1 worm cellular context compared by ENCODE assay signal in genomic region chrII:650321-651005, ce11.
TF ChIP-seq lines count a peak whose summit lies in the region.

TSS of gene K07E8.7 (minus strand) at chrII:650367.
TSS of gene frpr-14 (plus strand) at chrII:650955.

TF ChIP-seq in whole organism, L1 larva, 84 proteins besides CTCF, POLR2A, EP300 and RAD21 (continued from another document):
- TF ChIP-seq pag-3 (tag; optimal IDR thresholded peaks at IDR 0.05; lab: Kevin White, UChicago; ENCODE audit: borderline replicate concordance, insufficient read depth): no peak
- peak; percentile 28 for TF ChIP-seq xbp-1 (tag; optimal IDR thresholded peaks at IDR 0.05; lab: Kevin White, UChicago)
- no peak for TF ChIP-seq vab-15 (tag; optimal IDR thresholded peaks at IDR 0.05; lab: Kevin White, UChicago)
- no peak for TF ChIP-seq tlp-1 (tag; optimal IDR thresholded peaks at IDR 0.05; lab: Kevin White, UChicago)
- no peak for TF ChIP-seq sox-4 (tag; optimal IDR thresholded peaks at IDR 0.05; lab: Kevin White, UChicago)
- TF ChIP-seq unc-86 (tag; optimal IDR thresholded peaks at IDR 0.05; lab: Kevin White, UChicago): peak; percentile 6
- no peak for TF ChIP-seq zip-4 (GFP tag; optimal IDR thresholded peaks at IDR 0.05; lab: Kevin White, UChicago)
- TF ChIP-seq ceh-88 (GFP tag; IDR thresholded peaks at IDR 0.05; lab: Robert Waterston, UW): no peak
- TF ChIP-seq egl-27 (tag; optimal IDR thresholded peaks at IDR 0.05; lab: Kevin White, UChicago): no peak
- peak; percentile 5 for TF ChIP-seq skn-1 (tag; optimal IDR thresholded peaks at IDR 0.05; lab: Kevin White, UChicago)
- TF ChIP-seq mep-1 (tag; optimal IDR thresholded peaks at IDR 0.05; lab: Kevin White, UChicago): peak; percentile 26
- TF ChIP-seq ztf-11 (tag; optimal IDR thresholded peaks at IDR 0.05; lab: Kevin White, UChicago): no peak
- TF ChIP-seq nhr-47 (tag; optimal IDR thresholded peaks at IDR 0.05; lab: Kevin White, UChicago): peak; percentile 56
- TF ChIP-seq lin-13 (GFP tag; optimal IDR thresholded peaks at IDR 0.05; lab: Kevin White, UChicago): no peak
- peak; percentile 35 to 64 for TF ChIP-seq lsy-2 (tag; optimal IDR thresholded peaks at IDR 0.05; lab: Kevin White, UChicago)
- no peak for TF ChIP-seq nhr-237 (tag; optimal IDR thresholded peaks at IDR 0.05; lab: Kevin White, UChicago)
- no peak for TF ChIP-seq fkh-8 (tag; optimal IDR thresholded peaks at IDR 0.05; lab: Kevin White, UChicago)
- TF ChIP-seq ztf-4 (tag; optimal IDR thresholded peaks at IDR 0.05; lab: Kevin White, UChicago): no peak
- TF ChIP-seq nhr-19 (GFP tag; conservative IDR thresholded peaks at IDR 0.05; lab: Robert Waterston, UW): no peak
- peak; percentile 30 to 35 for TF ChIP-seq efl-1 (optimal IDR thresholded peaks at IDR 0.05; lab: Kevin White, UChicago)
- peak; percentile 50 to 90 for TF ChIP-seq efl-1 (GFP tag; optimal IDR thresholded peaks at IDR 0.05 in 1 of 2; lab: Kevin White, UChicago)
- TF ChIP-seq alr-1 (tag; optimal IDR thresholded peaks at IDR 0.05; lab: Kevin White, UChicago; ENCODE audit: borderline replicate concordance): no peak
- TF ChIP-seq isw-1 (GFP tag; IDR thresholded peaks at IDR 0.05; lab: Robert Waterston, UW): peak; percentile 96
- TF ChIP-seq egl-13 (tag; optimal IDR thresholded peaks at IDR 0.05; lab: Kevin White, UChicago): no peak
- TF ChIP-seq aly-2 (tag; optimal IDR thresholded peaks at IDR 0.05; lab: Kevin White, UChicago): no peak
- TF ChIP-seq dsc-1 (tag; optimal IDR thresholded peaks at IDR 0.05; lab: Kevin White, UChicago): no peak
- TF ChIP-seq pax-3 (tag; optimal IDR thresholded peaks at IDR 0.05; lab: Kevin White, UChicago): no peak
- no peak for TF ChIP-seq jun-1 (tag; optimal IDR thresholded peaks at IDR 0.05; lab: Kevin White, UChicago)
- no peak for TF ChIP-seq lin-39 (tag; optimal IDR thresholded peaks at IDR 0.05; lab: Kevin White, UChicago)
- no peak for TF ChIP-seq pqm-1 (tag; optimal IDR thresholded peaks at IDR 0.05; lab: Kevin White, UChicago)
- TF ChIP-seq nhr-71 (tag; optimal IDR thresholded peaks at IDR 0.05; lab: Kevin White, UChicago): no peak
- no peak for TF ChIP-seq elt-2 (tag; optimal IDR thresholded peaks at IDR 0.05; lab: Kevin White, UChicago)
- TF ChIP-seq unc-130 (tag; optimal IDR thresholded peaks at IDR 0.05; lab: Kevin White, UChicago): no peak
- no peak for TF ChIP-seq nhr-90 (tag; optimal IDR thresholded peaks at IDR 0.05; lab: Kevin White, UChicago; ENCODE audit: poor library complexity)
- peak; percentile 47 for TF ChIP-seq fkh-10 (GFP tag; optimal IDR thresholded peaks at IDR 0.05; lab: Kevin White, UChicago)
- no peak for TF ChIP-seq nhr-12 (tag; optimal IDR thresholded peaks at IDR 0.05; lab: Kevin White, UChicago)
- TF ChIP-seq nhr-20 (tag; optimal IDR thresholded peaks at IDR 0.05; lab: Kevin White, UChicago): peak; percentile 16
- TF ChIP-seq irx-1 (tag; optimal IDR thresholded peaks at IDR 0.05; lab: Kevin White, UChicago): no peak
- TF ChIP-seq rnt-1 (tag; optimal IDR thresholded peaks at IDR 0.05; lab: Kevin White, UChicago): no peak
- TF ChIP-seq nhr-85 (tag; lab: Kevin White, UChicago): peak; percentile 71
